Fruit fly (Drosophila melanogaster) whole organism, pupa: ENCODE data around the gene MBD-like.

Source experiments
- CG15710 ChIP-seq: fragments of 200-800 bp; sonication (Bioruptor generic); optimal IDR thresholded peaks from 2 replicates; lab custom pipeline; 2018; ENCODE audit warnings: missing biosample characterization, mild to moderate bottlenecking, missing genetic modification characterization, moderate library complexity
- CG17806 ChIP-seq: fragments of 200-800 bp; sonication (Bioruptor generic); optimal IDR thresholded peaks from 2 replicates; lab custom pipeline; 2018; ENCODE audit warnings: missing biosample characterization, mild to moderate bottlenecking, missing genetic modification characterization, moderate library complexity
- CG32121 ChIP-seq: fragments of 200-800 bp; sonication (Bioruptor generic); IDR thresholded peaks from 2 replicates; pipeline ENCODE4 v1.3.6; 2022; ENCODE audit warnings: missing biosample characterization, missing genetic modification characterization
- CG8301 ChIP-seq: fragments of 200-800 bp; sonication (Bioruptor generic); optimal IDR thresholded peaks from 2 replicates; lab custom pipeline; 2018; ENCODE audit warnings: missing biosample characterization, mild to moderate bottlenecking, missing genetic modification characterization
- D1 ChIP-seq: fragments of 200-800 bp; sonication (Bioruptor generic); optimal IDR thresholded peaks from 2 replicates; lab custom pipeline; 2018; ENCODE audit warnings: missing biosample characterization, mild to moderate bottlenecking, missing genetic modification characterization, moderate library complexity
- EcR ChIP-seq: fragments of 200-800 bp; sonication (Bioruptor generic); optimal IDR thresholded peaks from 3 replicates; lab custom pipeline; 2019; ENCODE audit warnings: missing biosample characterization, missing genetic modification characterization, mild to moderate bottlenecking, moderate library complexity, missing genetic modification reagents
- Snoo ChIP-seq: fragments of 200-800 bp; sonication (Bioruptor generic); optimal IDR thresholded peaks from 3 replicates; lab custom pipeline; 2017; ENCODE audit warnings: missing biosample characterization, mild to moderate bottlenecking, missing genetic modification characterization, inconsistent platforms
- rn ChIP-seq: fragments of 200-800 bp; sonication (Bioruptor generic); IDR thresholded peaks from 2 replicates; pipeline ENCODE4 v1.3.6; 2022; ENCODE audit warnings: missing biosample characterization, missing genetic modification characterization

DNA sequence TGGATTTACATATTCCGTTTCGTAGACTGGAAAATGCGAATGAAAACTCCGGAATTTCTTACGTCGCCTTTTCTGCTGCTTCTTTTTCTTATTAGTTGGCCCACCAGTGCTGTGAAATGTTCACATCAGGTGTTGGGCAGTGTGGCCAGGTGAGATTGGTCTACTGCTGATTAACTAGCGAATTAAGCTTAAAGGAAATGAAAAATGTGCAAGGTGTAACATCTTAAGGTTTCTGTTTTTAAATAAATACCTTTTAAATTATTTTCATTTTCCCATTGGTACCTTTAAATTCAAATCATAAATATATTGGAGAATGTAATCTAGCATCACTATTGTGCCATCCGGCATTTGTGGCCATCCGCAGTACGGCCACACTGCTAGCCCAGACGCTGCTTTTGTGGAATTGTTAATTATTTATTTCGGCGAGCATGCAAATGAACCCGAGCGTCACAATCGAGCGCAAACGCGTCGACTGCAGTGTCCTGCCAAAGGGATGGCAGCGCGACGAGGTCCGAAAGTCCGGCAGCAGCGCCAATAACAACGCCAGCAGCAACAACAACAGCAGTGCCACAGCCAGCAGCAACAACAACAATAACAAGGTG, at the start of gene MBD-like, which contains the start of gene AP-1mu:
- no peak for TF ChIP-seq CG8301 (tag; lab: Kevin White, UChicago)
- no peak for TF ChIP-seq D1 (tag; lab: Kevin White, UChicago)
- peak; percentile 31 for TF ChIP-seq Snoo (tag; lab: Kevin White, UChicago)
- peak; percentile 48; the same call in 1 of the 2 replicates for TF ChIP-seq CG32121 (GFP tag; lab: Robert Waterston, UW)
- peak; percentile 20; the same call in 1 of the 2 replicates for TF ChIP-seq rn
- TF ChIP-seq EcR (GFP tag; lab: Kevin White, UChicago): no peak
- TF ChIP-seq CG15710 (tag; lab: Kevin White, UChicago): peak; percentile 65
- TF ChIP-seq CG17806: peak; percentile 15
